Fruit fly (Drosophila melanogaster): ENCODE results near the gene fu.

fu gene

dm6 chrX:18657502-18657947, at the start of gene fu:
Gene fu, plus strand, starts transcription at chrX:18657755.
- peak; percentile 54 for TF ChIP-seq CG17801 (GFP tag; optimal IDR thresholded peaks at IDR 0.05; ENCODE audit: partially characterized antibody)

dm6 chrX:18613434-18613833, 44.1 kb upstream of the fu start:
- TF ChIP-seq CG17801 (GFP tag; optimal IDR thresholded peaks at IDR 0.05; ENCODE audit: partially characterized antibody): no peak

- TF ChIP-seq CG17801 (GFP tag; optimal IDR thresholded peaks at IDR 0.05; ENCODE audit: partially characterized antibody): no peak
Measured at dm6 chrX:18617489-18617888, 40.1 kb upstream of the fu start, which contains the start of gene CG15040. Gene CG15040, minus strand, starts transcription at chrX:18617589.

- no peak for TF ChIP-seq CG17801 (GFP tag; optimal IDR thresholded peaks at IDR 0.05; ENCODE audit: partially characterized antibody)
Measured at dm6 chrX:18618122-18618521, 39.4 kb upstream of the fu start.

dm6 chrX:18621649-18622346, 35.8 kb upstream of the fu start:
- no peak for TF ChIP-seq CG17801 (GFP tag; optimal IDR thresholded peaks at IDR 0.05; ENCODE audit: partially characterized antibody)

dm6 chrX:18627002-18627401, 30.6 kb upstream of the fu start:
- TF ChIP-seq CG17801 (GFP tag; optimal IDR thresholded peaks at IDR 0.05; ENCODE audit: partially characterized antibody): no peak

- no peak for TF ChIP-seq CG17801 (GFP tag; optimal IDR thresholded peaks at IDR 0.05; ENCODE audit: partially characterized antibody)
Measured at dm6 chrX:18630990-18631389, 26.6 kb upstream of the fu start.

- peak; percentile 6 for TF ChIP-seq CG17801 (GFP tag; optimal IDR thresholded peaks at IDR 0.05; ENCODE audit: partially characterized antibody)
Measured at dm6 chrX:18634716-18635115, 22.8 kb upstream of the fu start, which contains the start of gene wgn. Gene wgn, minus strand, starts transcription at chrX:18634908.

dm6 chrX:18635118-18635552, 22.4 kb upstream of the fu start:
- TF ChIP-seq CG17801 (GFP tag; optimal IDR thresholded peaks at IDR 0.05; ENCODE audit: partially characterized antibody): no peak

dm6 chrX:18636275-18636947, 21.1 kb upstream of the fu start:
- no peak for TF ChIP-seq CG17801 (GFP tag; optimal IDR thresholded peaks at IDR 0.05; ENCODE audit: partially characterized antibody)

dm6 chrX:18643057-18643656, 14.4 kb upstream of the fu start:
- no peak for TF ChIP-seq CG17801 (GFP tag; optimal IDR thresholded peaks at IDR 0.05; ENCODE audit: partially characterized antibody)

dm6 chrX:18644890-18645289, 12.7 kb upstream of the fu start:
- peak; percentile 76 for TF ChIP-seq CG17801 (GFP tag; optimal IDR thresholded peaks at IDR 0.05; ENCODE audit: partially characterized antibody)

dm6 chrX:18645720-18646213, 11.8 kb upstream of the fu start:
- no peak for TF ChIP-seq CG17801 (GFP tag; optimal IDR thresholded peaks at IDR 0.05; ENCODE audit: partially characterized antibody)

dm6 chrX:18646855-18647699, 10.5 kb upstream of the fu start, which contains the start of gene Rip11:
Gene Rip11, minus strand, starts transcription at chrX:18647648.
- TF ChIP-seq CG17801 (GFP tag; optimal IDR thresholded peaks at IDR 0.05; ENCODE audit: partially characterized antibody): peak; percentile 16

dm6 chrX:18647961-18648360, 9.6 kb upstream of the fu start, which contains the start of gene Nup35:
Gene Nup35, plus strand, starts transcription at chrX:18648182.
- TF ChIP-seq CG17801 (GFP tag; optimal IDR thresholded peaks at IDR 0.05; ENCODE audit: partially characterized antibody): no peak
